Fruit fly (Drosophila melanogaster) whole organism, adult: ENCODE results near the gene Lrr47.

Experiments
- CG11617 ChIP-seq: fragments of 200-800 bp; sonication (Bioruptor generic); optimal IDR thresholded peaks from 2 replicates; lab custom pipeline; 2017; ENCODE audit warnings: mild to moderate bottlenecking, missing biosample characterization, missing genetic modification reagents, missing genetic modification characterization
- CG12768 ChIP-seq: fragments of 200-800 bp; sonication (Bioruptor generic); optimal IDR thresholded peaks from 2 replicates; lab custom pipeline; 2017; ENCODE audit warnings: missing biosample characterization, missing genetic modification characterization, mild to moderate bottlenecking, moderate library complexity, missing genetic modification reagents
- CG14711 ChIP-seq: fragments of 200-800 bp; sonication (Bioruptor generic); optimal IDR thresholded peaks from 2 replicates; lab custom pipeline; 2018; ENCODE audit warnings: missing biosample characterization, mild to moderate bottlenecking, missing genetic modification characterization, moderate library complexity
- CG1620 ChIP-seq: fragments of 200-800 bp; sonication (Bioruptor generic); optimal IDR thresholded peaks from 2 replicates; lab custom pipeline; 2016; ENCODE audit warnings: missing biosample characterization, missing genetic modification characterization
- CG33017 ChIP-seq: fragments of 200-800 bp; sonication (Bioruptor generic); optimal IDR thresholded peaks from 2 replicates; lab custom pipeline; 2018; ENCODE audit warnings: missing biosample characterization, mild to moderate bottlenecking, missing genetic modification characterization, moderate library complexity
- CG5204 ChIP-seq: fragments of 200-800 bp; sonication (Bioruptor generic); optimal IDR thresholded peaks from 2 replicates; lab custom pipeline; 2016; ENCODE audit warnings: missing biosample characterization, missing genetic modification characterization
- CG7045 ChIP-seq: fragments of 200-800 bp; sonication (Bioruptor generic); optimal IDR thresholded peaks from 2 replicates; lab custom pipeline; 2017; ENCODE audit warnings: missing biosample characterization, mild to moderate bottlenecking, missing genetic modification characterization
- CG7101 ChIP-seq: fragments of 200-800 bp; sonication (Bioruptor generic); optimal IDR thresholded peaks from 2 replicates; lab custom pipeline; 2018; ENCODE audit warnings: missing biosample characterization, mild to moderate bottlenecking, missing genetic modification characterization, moderate library complexity
- Clk ChIP-seq: fragments of 200-800 bp; sonication (Bioruptor generic); optimal IDR thresholded peaks from 2 replicates; lab custom pipeline; 2017; ENCODE audit warnings: missing biosample characterization, missing genetic modification characterization
- Crg-1 ChIP-seq: fragments of 200-800 bp; sonication (Bioruptor generic); optimal IDR thresholded peaks from 2 replicates; lab custom pipeline; 2016; ENCODE audit warnings: missing biosample characterization, missing genetic modification characterization
- Hr96 ChIP-seq: fragments of 200-800 bp; sonication (Bioruptor generic); optimal IDR thresholded peaks from 2 replicates; lab custom pipeline; 2016; ENCODE audit warnings: missing biosample characterization, missing genetic modification characterization
- Mnt ChIP-seq: fragments of 200-800 bp; sonication (Bioruptor generic); optimal IDR thresholded peaks from 2 replicates; lab custom pipeline; 2016; ENCODE audit warnings: missing biosample characterization, mild to moderate bottlenecking, missing genetic modification characterization
- bab1 ChIP-seq: fragments of 200-800 bp; sonication (Bioruptor generic); optimal IDR thresholded peaks from 3 replicates; lab custom pipeline; 2019; ENCODE audit warnings: missing biosample characterization, mild to moderate bottlenecking, missing genetic modification characterization, moderate library complexity
- cic ChIP-seq: fragments of 200-800 bp; sonication (Bioruptor generic); optimal IDR thresholded peaks from 2 replicates; lab custom pipeline; 2017; ENCODE audit warnings: missing biosample characterization, mild to moderate bottlenecking, missing genetic modification characterization, moderate library complexity
- cnc ChIP-seq, 2 experiments: fragments of >200 bp; optimal IDR thresholded peaks; 2 replicates each; lab custom pipeline; 2017
- kay ChIP-seq: fragments of 200-800 bp; sonication (Bioruptor generic); peaks from one replicate; lab custom pipeline; 2016; ENCODE audit warnings: missing biosample characterization, missing genetic modification characterization, borderline replicate concordance
- ovo ChIP-seq: fragments of 200-800 bp; sonication (Bioruptor generic); optimal IDR thresholded peaks from 2 replicates; lab custom pipeline; 2016; ENCODE audit warnings: missing biosample characterization, missing genetic modification characterization
- pad ChIP-seq: fragments of 200-800 bp; sonication (Bioruptor generic); optimal IDR thresholded peaks from 3 replicates; lab custom pipeline; 2017; ENCODE audit warnings: missing biosample characterization, missing genetic modification characterization, mild to moderate bottlenecking, moderate library complexity, missing genetic modification reagents
- tj ChIP-seq: fragments of 200-800 bp; sonication (Bioruptor generic); optimal IDR thresholded peaks from 3 replicates; lab custom pipeline; 2017; ENCODE audit warnings: missing biosample characterization, mild to moderate bottlenecking, missing genetic modification characterization, moderate library complexity
- toe ChIP-seq: fragments of 200-800 bp; sonication (Bioruptor generic); optimal IDR thresholded peaks from 2 replicates; lab custom pipeline; 2016; ENCODE audit warnings: missing biosample characterization, missing genetic modification characterization

Lrr47 gene

DNA sequence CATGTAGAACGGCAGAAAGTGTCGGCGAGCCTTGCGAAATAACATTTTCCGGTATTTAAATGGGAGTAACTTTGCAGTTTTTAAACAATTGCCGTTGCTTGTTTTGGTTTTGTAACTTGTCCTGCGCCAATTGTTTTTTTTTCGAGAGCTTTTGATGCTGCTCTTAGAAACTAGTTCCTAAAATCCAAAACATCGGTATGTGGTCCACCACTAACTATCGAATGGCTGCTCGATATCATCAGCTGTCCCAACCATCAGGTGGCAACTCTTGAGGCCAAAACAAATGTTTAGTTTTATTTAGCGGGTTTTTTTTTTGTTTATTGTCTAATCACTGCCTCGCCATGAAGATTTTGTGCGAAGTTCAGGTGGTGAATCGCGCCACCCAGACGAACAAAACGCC, at the start of gene Lrr47, which contains the start of gene Fatp1:
Gene Lrr47 (plus strand): TSS at position 251 of the 400 bp plus-strand sequence.
Gene Fatp1 (minus strand): TSS at position 134 of the 400 bp plus-strand sequence.
- TF ChIP-seq kay, result no peak
- no peak for TF ChIP-seq CG5204 (GFP tag; lab: Kevin White, UChicago)
- peak; percentile 45 for TF ChIP-seq CG14711 (tag; lab: Kevin White, UChicago)
- no peak for TF ChIP-seq cic (GFP tag; lab: Kevin White, UChicago)
- TF ChIP-seq pad (GFP tag; lab: Kevin White, UChicago), result no peak
- TF ChIP-seq ovo, result peak; percentile 7
- TF ChIP-seq cnc (optimal IDR thresholded peaks at IDR 0.05; lab: Kevin White, UChicago), result no peak
- TF ChIP-seq Hr96, result no peak

DNA sequence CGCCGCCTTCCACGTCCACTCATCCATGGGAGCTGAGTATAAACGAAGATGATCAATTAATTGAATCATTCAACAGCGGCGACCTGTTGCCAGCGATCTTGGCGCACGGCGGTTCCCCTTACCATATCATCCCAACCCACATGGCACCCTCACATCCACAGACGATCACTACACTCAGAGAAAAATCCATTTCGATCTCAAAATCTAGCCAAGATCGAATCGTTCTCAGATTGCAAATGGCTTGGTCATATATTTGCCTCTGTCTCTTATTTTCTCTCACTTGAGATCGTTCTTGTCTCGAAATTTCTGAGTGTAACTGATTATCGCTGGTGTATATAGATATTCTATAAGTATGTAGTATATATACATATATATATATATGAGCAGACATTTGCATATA, 48.7 kb upstream of the Lrr47 start:
- no peak for TF ChIP-seq Clk (GFP tag; lab: Kevin White, UChicago)
- peak; percentile 11 for TF ChIP-seq kay
- TF ChIP-seq CG7045, result peak; percentile 15
- TF ChIP-seq pad (GFP tag; lab: Kevin White, UChicago), result no peak

dm6 chr2L:10468978-10469377, 48.2 kb upstream of the Lrr47 start:
- TF ChIP-seq CG1620 (GFP tag; lab: Kevin White, UChicago) (no peak), Crg-1 (GFP tag; lab: Kevin White, UChicago) (no peak), Mnt (GFP tag; lab: Kevin White, UChicago) (no peak), cic (GFP tag; lab: Kevin White, UChicago) (no peak), CG7101 (no peak), CG5204 (GFP tag; lab: Kevin White, UChicago) (no peak), Hr96 (no peak), CG7045 (no peak), kay (no peak)

DNA sequence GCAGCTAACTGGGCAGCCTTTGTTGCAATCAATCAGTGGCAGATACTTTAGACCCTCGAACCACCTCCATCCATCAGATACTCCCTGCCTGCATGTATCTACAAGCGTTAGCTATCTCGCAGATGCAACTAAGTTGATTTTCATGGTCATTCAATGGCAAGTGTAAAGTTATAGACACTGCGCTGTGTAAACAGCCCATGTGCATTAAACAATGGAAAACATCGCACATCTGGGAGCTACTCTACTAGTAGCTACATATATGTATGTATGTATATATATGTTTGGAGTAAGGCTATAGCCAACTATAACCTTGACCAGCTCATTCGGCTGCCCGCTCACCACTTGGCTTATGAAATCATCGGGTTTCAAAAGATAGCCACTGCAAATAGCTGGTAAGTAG, 46.9 kb upstream of the Lrr47 start:
- TF ChIP-seq CG1620 (GFP tag; lab: Kevin White, UChicago) (no peak), Clk (GFP tag; lab: Kevin White, UChicago) (no peak), CG7045 (no peak), CG7101 (no peak), CG33017 (tag; lab: Kevin White, UChicago) (no peak), CG5204 (GFP tag; lab: Kevin White, UChicago) (no peak), toe (GFP tag; lab: Kevin White, UChicago) (no peak), CG14711 (tag; lab: Kevin White, UChicago) (no peak), kay (no peak), ovo (no peak), Mnt (GFP tag; lab: Kevin White, UChicago) (no peak), Hr96 (no peak)

- TF ChIP-seq kay (peak; percentile 67), CG11617 (GFP tag; lab: Kevin White, UChicago) (no peak)
Observed at dm6 chr2L:10472257-10472656, 44.9 kb upstream of the Lrr47 start.

dm6 chr2L:10474268-10474678, 42.9 kb upstream of the Lrr47 start, which contains the start of gene RluA-1:
Gene RluA-1, minus strand, starts transcription at chr2L:10474349.
- peak; percentile 54 for TF ChIP-seq Mnt (GFP tag; lab: Kevin White, UChicago)
- TF ChIP-seq CG7045, result peak; percentile 93
- TF ChIP-seq CG11617 (GFP tag; lab: Kevin White, UChicago), result peak; percentile 66
- peak; percentile 85 for TF ChIP-seq CG14711 (tag; lab: Kevin White, UChicago)
- TF ChIP-seq kay, result peak; percentile 82
- peak; percentile 11 for TF ChIP-seq ovo
- no peak for TF ChIP-seq toe (GFP tag; lab: Kevin White, UChicago)
- TF ChIP-seq pad (GFP tag; lab: Kevin White, UChicago), result peak; percentile 65
- peak; percentile 40 for TF ChIP-seq tj (GFP tag; lab: Kevin White, UChicago)
- peak; percentile 86 for TF ChIP-seq CG12768 (GFP tag; lab: Kevin White, UChicago)
- peak; percentile 28 for TF ChIP-seq Clk (GFP tag; lab: Kevin White, UChicago)
- TF ChIP-seq CG7101, result peak; percentile 89
- TF ChIP-seq CG5204 (GFP tag; lab: Kevin White, UChicago), result no peak
- TF ChIP-seq bab1, result peak; percentile 76
- peak; percentile 59 for TF ChIP-seq Crg-1 (GFP tag; lab: Kevin White, UChicago)
- peak; percentile 38 for TF ChIP-seq CG1620 (GFP tag; lab: Kevin White, UChicago)
- TF ChIP-seq Hr96, result peak; percentile 61
- TF ChIP-seq cnc (optimal IDR thresholded peaks at IDR 0.05; lab: Kevin White, UChicago), result no peak
- TF ChIP-seq cic (GFP tag; lab: Kevin White, UChicago), result peak; percentile 4
- TF ChIP-seq CG33017 (tag; lab: Kevin White, UChicago), result peak; percentile 90

- no peak for TF ChIP-seq ovo
- TF ChIP-seq bab1, result no peak
- no peak for TF ChIP-seq CG5204 (GFP tag; lab: Kevin White, UChicago)
- TF ChIP-seq CG12768 (GFP tag; lab: Kevin White, UChicago), result no peak
- no peak for TF ChIP-seq CG1620 (GFP tag; lab: Kevin White, UChicago)
- TF ChIP-seq cic (GFP tag; lab: Kevin White, UChicago), result no peak
- no peak for TF ChIP-seq CG7101
- no peak for TF ChIP-seq toe (GFP tag; lab: Kevin White, UChicago)
- TF ChIP-seq CG11617 (GFP tag; lab: Kevin White, UChicago), result no peak
- no peak for TF ChIP-seq CG14711 (tag; lab: Kevin White, UChicago)
- TF ChIP-seq CG33017 (tag; lab: Kevin White, UChicago), result no peak
- TF ChIP-seq Clk (GFP tag; lab: Kevin White, UChicago), result no peak
- TF ChIP-seq cnc (optimal IDR thresholded peaks at IDR 0.05; lab: Kevin White, UChicago), result no peak
- no peak for TF ChIP-seq kay
- TF ChIP-seq Crg-1 (GFP tag; lab: Kevin White, UChicago), result no peak
- TF ChIP-seq Mnt (GFP tag; lab: Kevin White, UChicago), result no peak
- no peak for TF ChIP-seq Hr96
- no peak for TF ChIP-seq tj (GFP tag; lab: Kevin White, UChicago)
- TF ChIP-seq pad (GFP tag; lab: Kevin White, UChicago), result no peak
- no peak for TF ChIP-seq CG7045
Observed at dm6 chr2L:10474815-10475214, 42.3 kb upstream of the Lrr47 start.
